Worm (Caenorhabditis elegans) whole organism, L4 larva: ENCODE measurements around the gene frm-7.

Source experiments
- D1046.2 ChIP-seq: fragments of 200-800 bp; sonication (Bioruptor generic); IDR thresholded peaks from 2 replicates; pipeline ENCODE4 v1.3.6; 2022; ENCODE audit warnings: missing genetic modification characterization, missing compliant biosample characterization
- F49E8.2 ChIP-seq: sonication (generic microtip); optimal IDR thresholded peaks from 2 replicates; lab custom pipeline; 2016; ENCODE audit warnings: missing compliant biosample characterization, mild to moderate bottlenecking, missing genetic modification characterization, borderline replicate concordance
- aha-1 ChIP-seq: fragments of 150-350 bp; peaks from one replicate; lab custom pipeline; 2014; ENCODE audit warnings: missing biosample characterization, missing genetic modification characterization
- ama-1 ChIP-seq: fragments of 150-350 bp; optimal IDR thresholded peaks from 2 replicates; lab custom pipeline; 2014; ENCODE audit warnings: inconsistent platforms, mixed read lengths
- ces-1 ChIP-seq: fragments of 150-350 bp; sonication (generic microtip); optimal IDR thresholded peaks from 4 replicates; lab custom pipeline; 2014; ENCODE audit warnings: missing biosample characterization, missing genetic modification reagents, missing genetic modification characterization
- ctbp-1 ChIP-seq: fragments of 200-800 bp; sonication (Bioruptor generic); IDR thresholded peaks from 2 replicates; pipeline ENCODE4 v1.3.6; 2022; ENCODE audit warnings: missing genetic modification reagents, missing genetic modification characterization, missing compliant biosample characterization
- daf-16 ChIP-seq, 3 experiments: sonication (generic microtip); optimal IDR thresholded peaks; 2 replicates each; lab custom pipeline; 2016 to 2017; ENCODE audit warnings: missing genetic modification characterization in 3 of 3, missing genetic modification reagents in 3 of 3, mild to moderate bottlenecking in 2 of 3, missing compliant biosample characterization in 2 of 3, missing biosample characterization in 1 of 3, moderate library complexity in 1 of 3
- egl-27 ChIP-seq: sonication (generic microtip); optimal IDR thresholded peaks from 3 replicates; lab custom pipeline; 2017; ENCODE audit warnings: missing biosample characterization, missing genetic modification reagents, missing genetic modification characterization
- fkh-10 ChIP-seq: fragments of 150-350 bp; optimal IDR thresholded peaks from 2 replicates; lab custom pipeline; 2014; ENCODE audit warnings: missing biosample characterization, missing genetic modification reagents, missing genetic modification characterization
- hlh-30 ChIP-seq: sonication (generic microtip); optimal IDR thresholded peaks from 2 replicates; lab custom pipeline; 2017; ENCODE audit warnings: antibody characterized with exemption, mild to moderate bottlenecking, missing genetic modification characterization, missing compliant biosample characterization; ENCODE audit not compliant: insufficient read depth
- jun-1 ChIP-seq: fragments of 150-350 bp; optimal IDR thresholded peaks from 2 replicates; lab custom pipeline; 2014; ENCODE audit warnings: missing biosample characterization, missing genetic modification reagents, missing genetic modification characterization
- lin-1 ChIP-seq: fragments of 200-800 bp; sonication (Bioruptor generic); IDR thresholded peaks from 2 replicates; pipeline ENCODE4 v1.3.6; 2022; ENCODE audit warnings: missing genetic modification reagents, missing genetic modification characterization, missing compliant biosample characterization
- lin-38 ChIP-seq: fragments of 200-800 bp; sonication (Bioruptor generic); IDR thresholded peaks from 2 replicates; pipeline ENCODE4 v1.3.6; 2022; ENCODE audit warnings: missing genetic modification reagents, missing genetic modification characterization, missing compliant biosample characterization
- lsy-2 ChIP-seq, 2 experiments: fragments of 150-350 bp in 1 of 2; sonication (generic microtip) in 1 of 2; optimal IDR thresholded peaks; 2 replicates each; lab custom pipeline; 2014 to 2017; ENCODE audit warnings: missing biosample characterization in 2 of 2, missing genetic modification characterization in 2 of 2
- madf-9 ChIP-seq: fragments of 200-800 bp; sonication (Bioruptor generic); conservative IDR thresholded peaks from 2 replicates; pipeline ENCODE4 v1.3.6; 2022; ENCODE audit warnings: missing genetic modification reagents, missing genetic modification characterization, missing compliant biosample characterization
- mep-1 ChIP-seq: fragments of 150-350 bp; sonication (generic microtip); optimal IDR thresholded peaks from 3 replicates; lab custom pipeline; 2014; ENCODE audit warnings: missing biosample characterization, missing genetic modification characterization
- mes-2 ChIP-seq: sonication (generic microtip); optimal IDR thresholded peaks from 2 replicates; lab custom pipeline; 2016; ENCODE audit warnings: missing genotype, mild to moderate bottlenecking, missing genetic modification characterization, missing compliant biosample characterization; ENCODE audit not compliant: poor library complexity, severe bottlenecking
- nhr-10 ChIP-seq: fragments of 150-350 bp; optimal IDR thresholded peaks from 2 replicates; lab custom pipeline; 2014; ENCODE audit warnings: missing biosample characterization, missing genetic modification characterization
- nhr-11 ChIP-seq: fragments of 150-350 bp; optimal IDR thresholded peaks from 2 replicates; lab custom pipeline; 2014; ENCODE audit warnings: missing biosample characterization, missing genetic modification characterization
- nhr-28 ChIP-seq: fragments of 150-350 bp; optimal IDR thresholded peaks from 2 replicates; lab custom pipeline; 2014; ENCODE audit warnings: missing biosample characterization, missing genetic modification characterization
- nhr-6 ChIP-seq: fragments of 150-350 bp; optimal IDR thresholded peaks from 2 replicates; lab custom pipeline; 2014; ENCODE audit warnings: missing biosample characterization, missing genetic modification characterization
- nhr-76 ChIP-seq: fragments of 150-350 bp; optimal IDR thresholded peaks from 2 replicates; lab custom pipeline; 2014; ENCODE audit warnings: missing biosample characterization, missing genetic modification characterization
- sdz-12 ChIP-seq: fragments of 200-800 bp; sonication (Bioruptor generic); optimal IDR thresholded peaks from 2 replicates; lab custom pipeline; 2018; ENCODE audit warnings: mild to moderate bottlenecking, missing genetic modification characterization, missing compliant biosample characterization
- set-16 ChIP-seq: fragments of 200-800 bp; sonication (Bioruptor generic); IDR thresholded peaks from 2 replicates; pipeline ENCODE4 v1.3.6; 2022; ENCODE audit warnings: missing genetic modification reagents, missing genetic modification characterization, missing compliant biosample characterization
- snpc-4 ChIP-seq: fragments of 150-350 bp; optimal IDR thresholded peaks from 2 replicates; lab custom pipeline; 2014; ENCODE audit warnings: missing biosample characterization, missing genetic modification characterization
- spr-1 ChIP-seq: sonication (generic microtip); optimal IDR thresholded peaks from 2 replicates; lab custom pipeline; 2016; ENCODE audit warnings: mild to moderate bottlenecking, missing genetic modification characterization, missing compliant biosample characterization
- spr-3 ChIP-seq: fragments of 200-800 bp; sonication (Bioruptor generic); optimal IDR thresholded peaks from 2 replicates; lab custom pipeline; 2018; ENCODE audit warnings: mild to moderate bottlenecking, missing genetic modification characterization, missing compliant biosample characterization
- unc-62 ChIP-seq, 3 experiments: fragments of 150-350 bp in 1 of 3; sonication (generic microtip); optimal IDR thresholded peaks in 2 of 3; peaks in 1 of 3; 1 replicate in 1 of 3; 2 replicates in 2 of 3; lab custom pipeline; 2014 to 2017; ENCODE audit warnings: missing biosample characterization in 3 of 3, missing genetic modification characterization in 3 of 3, missing genetic modification reagents in 3 of 3, missing genotype in 1 of 3
- zfp-2 ChIP-seq: sonication (generic microtip); optimal IDR thresholded peaks from 2 replicates; lab custom pipeline; 2016; ENCODE audit warnings: mild to moderate bottlenecking, missing genetic modification characterization, missing compliant biosample characterization
- zfp-3 ChIP-seq: fragments of 200-800 bp; sonication (Bioruptor generic); conservative IDR thresholded peaks from 2 replicates; pipeline ENCODE4 v1.3.6; 2022; ENCODE audit warnings: missing genetic modification reagents, missing genetic modification characterization, missing compliant biosample characterization

frm-7 gene

DNA sequence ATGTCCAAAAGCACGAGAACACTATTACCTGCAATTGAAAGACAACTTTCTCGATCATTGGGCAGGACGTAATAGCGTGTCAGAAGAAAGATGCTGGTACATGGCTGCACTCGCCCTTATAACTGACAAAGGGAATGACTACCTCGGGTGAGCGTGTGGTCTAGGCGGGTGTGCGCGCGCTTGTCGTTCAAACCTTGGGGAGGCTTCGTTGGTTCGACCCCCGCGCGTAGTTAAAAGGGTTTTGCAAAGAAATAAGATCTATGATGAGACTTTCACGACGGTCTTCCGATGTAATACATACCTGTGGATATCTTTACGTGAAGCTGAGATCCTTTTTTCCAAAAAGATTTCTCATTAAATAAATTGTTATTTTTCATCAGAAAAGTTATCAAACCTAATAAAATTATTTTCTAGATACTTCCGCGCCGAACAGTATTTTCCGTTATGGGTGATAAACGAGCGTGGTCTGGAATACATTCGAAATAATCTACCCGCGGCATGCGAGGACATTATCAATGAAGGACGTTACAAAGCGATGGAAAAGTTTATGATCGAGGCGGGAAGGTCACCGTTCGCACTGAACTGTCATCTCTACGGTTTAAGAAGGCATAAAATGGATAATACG lies 1.3 kb downstream of the frm-7 start (continued):
- TF ChIP-seq spr-3 (GFP tag; lab: Kevin White, UChicago) (peak; percentile 97), lin-1 (peak; percentile 98), ctbp-1 (GFP tag; lab: Robert Waterston, UW) (peak; percentile 99), sdz-12 (peak; percentile 98), spr-1 (peak; percentile 96)

DNA sequence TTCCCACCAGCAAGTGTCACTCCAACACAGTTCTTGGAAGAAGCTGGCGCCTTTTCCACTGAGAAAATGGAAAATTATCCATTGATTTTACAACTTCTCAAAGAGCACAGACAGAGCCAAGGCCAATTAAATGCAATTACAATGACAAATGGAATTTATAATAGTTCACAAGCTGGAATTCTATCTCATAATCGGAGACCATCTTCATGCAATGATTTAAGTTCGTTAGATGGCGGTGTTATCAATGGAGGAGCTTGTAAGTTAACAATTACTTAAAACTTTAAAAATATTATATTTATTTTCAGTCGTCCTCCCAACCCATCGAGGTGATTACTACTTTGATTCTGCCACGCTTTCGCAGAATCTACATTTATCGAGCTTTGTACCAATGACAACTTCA lies 3.4 kb downstream of the frm-7 start:
- TF ChIP-seq daf-16 (GFP tag; optimal IDR thresholded peaks at IDR 0.05; lab: Kevin White, UChicago) (no peak), daf-16 (tag; optimal IDR thresholded peaks at IDR 0.05; lab: Kevin White, UChicago) (no peak), hlh-30 (tag; lab: Kevin White, UChicago) (no peak), nhr-6 (tag; lab: Kevin White, UChicago) (no peak), egl-27 (tag; lab: Kevin White, UChicago) (no peak), D1046.2 (GFP tag; lab: Robert Waterston, UW) (no peak), nhr-76 (tag; lab: Kevin White, UChicago) (no peak), F49E8.2 (tag; lab: Kevin White, UChicago) (no peak), snpc-4 (tag; lab: Kevin White, UChicago) (no peak), set-16 (GFP tag; lab: Robert Waterston, UW) (no peak), jun-1 (tag; lab: Kevin White, UChicago) (no peak)

DNA sequence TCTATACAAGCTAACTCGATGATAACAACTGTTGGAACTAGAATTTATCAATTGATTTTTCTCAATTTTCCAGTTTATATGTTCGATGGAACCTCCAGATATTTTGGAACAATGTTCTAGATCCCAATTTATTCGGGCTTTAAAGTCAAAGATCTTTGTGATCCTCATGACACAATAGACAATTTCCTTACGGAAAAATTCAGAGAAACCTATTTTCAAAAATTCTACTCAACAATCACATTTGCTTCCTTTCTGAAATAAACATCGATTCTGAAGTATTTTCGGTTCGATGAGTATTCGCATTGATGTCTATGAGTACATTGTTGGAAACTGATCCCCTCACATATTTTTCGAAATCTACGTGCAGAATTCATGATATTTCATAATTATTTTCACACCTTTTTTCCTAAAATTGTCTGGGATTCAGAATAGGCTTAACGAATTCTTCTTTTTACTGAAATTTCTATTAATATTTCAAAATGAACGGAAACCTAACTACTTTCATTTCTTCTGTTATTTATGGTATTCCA lies 4.8 kb downstream of the frm-7 start, which contains the start of gene srg-45:
TSS of gene srg-45 (plus strand) at position 480 of the 530 bp plus-strand sequence.
- 0 out of 2 replicates have a peak, but pooled peaks have one; percentile 47 for TF ChIP-seq zfp-3
- no peak for TF ChIP-seq nhr-11
- TF ChIP-seq nhr-28 (tag; lab: Kevin White, UChicago): no peak
- TF ChIP-seq zfp-2: no peak
- peak; percentile 31 for TF ChIP-seq mep-1 (tag; lab: Kevin White, UChicago)
- TF ChIP-seq nhr-10 (tag; lab: Kevin White, UChicago): no peak
- peak; percentile 69 for TF ChIP-seq aha-1 (tag; lab: Kevin White, UChicago)
- TF ChIP-seq unc-62 (GFP tag; optimal IDR thresholded peaks at IDR 0.05 in 1 of 2; lab: Kevin White, UChicago): peak in 1 of 2 experiments; percentile 48
- no peak for TF ChIP-seq unc-62 (tag; optimal IDR thresholded peaks at IDR 0.05; lab: Kevin White, UChicago)
- TF ChIP-seq, all 104 proteins: peak for 4

DNA sequence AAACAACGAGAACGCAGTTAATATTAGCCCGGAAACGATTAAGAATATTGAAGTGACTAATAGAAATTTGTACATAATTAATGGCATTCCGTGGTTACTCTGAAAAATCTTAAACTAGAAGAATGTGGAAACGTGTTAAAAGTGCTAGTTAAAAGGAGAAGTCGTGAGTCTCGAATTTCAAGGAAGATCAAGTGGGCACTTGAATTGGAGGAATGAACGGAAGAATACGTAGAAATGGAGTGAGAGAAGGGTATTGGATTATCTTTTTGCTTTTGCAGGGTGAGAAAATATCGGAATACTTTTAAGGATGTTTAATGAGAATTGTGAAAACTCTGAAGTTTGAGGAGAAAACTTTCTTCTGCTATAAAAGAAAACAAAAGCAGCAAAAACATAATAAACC lies 8.0 kb downstream of the frm-7 start, which contains the start of gene hpo-30:
TSS of gene hpo-30 (minus strand) at position 101 of the 400 bp plus-strand sequence.
- TF ChIP-seq ces-1 (GFP tag; lab: Kevin White, UChicago) (no peak), ama-1 (lab: Kevin White, UChicago) (no peak)

DNA sequence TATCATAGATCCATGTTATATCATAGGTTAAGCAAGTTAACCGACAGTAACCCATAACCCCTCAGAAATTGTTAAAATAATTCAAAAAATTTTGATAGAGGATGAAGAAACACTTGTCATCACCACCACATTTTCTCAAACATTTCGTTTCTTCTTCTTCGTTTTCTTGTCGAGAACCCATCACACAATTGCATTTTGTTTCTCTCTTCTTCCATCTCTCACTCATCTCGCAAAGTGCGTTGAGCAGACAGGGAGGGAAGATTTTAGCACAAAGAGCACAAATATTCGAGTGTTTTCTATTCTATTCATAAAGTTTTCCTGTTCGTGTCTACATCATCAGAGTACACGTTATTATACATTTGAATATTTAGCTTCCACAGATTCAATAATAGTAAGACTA lies 12.1 kb downstream of the frm-7 start:
- TF ChIP-seq unc-62 (GFP tag; optimal IDR thresholded peaks at IDR 0.05 in 1 of 2; lab: Kevin White, UChicago) (peak in 1 of 2 experiments; percentile 20), unc-62 (tag; optimal IDR thresholded peaks at IDR 0.05; lab: Kevin White, UChicago) (no peak), fkh-10 (GFP tag; lab: Kevin White, UChicago) (peak; percentile 50), lin-38 (0 out of 2 replicates have a peak, but pooled peaks have one; percentile 23), ces-1 (GFP tag; lab: Kevin White, UChicago) (peak; percentile 18), lsy-2 (tag; optimal IDR thresholded peaks at IDR 0.05; lab: Kevin White, UChicago) (peak in 1 of 2 experiments; percentile 34), madf-9 (GFP tag; lab: Robert Waterston, UW) (no peak), mes-2 (tag; lab: Kevin White, UChicago) (no peak)
